Worm (Caenorhabditis elegans) whole organism, midembryonic: Measurements from ENCODE around the gene syd-9.

Source experiments
- flt-1 ChIP-seq: fragments of 200-800 bp; sonication (Bioruptor generic); IDR thresholded peaks from 2 replicates; pipeline ENCODE4 v1.3.6; 2022; ENCODE audit warnings: missing genetic modification characterization, missing compliant biosample characterization
- klf-2 ChIP-seq: fragments of 200-800 bp; sonication (Bioruptor generic); conservative IDR thresholded peaks from 2 replicates; pipeline ENCODE4 v1.3.6; 2022; ENCODE audit warnings: missing genetic modification reagents, missing genetic modification characterization, missing compliant biosample characterization

ce11 chrX:7230321-7230720, 12.4 kb downstream of the syd-9 start:
- TF ChIP-seq klf-2 (GFP tag; lab: Robert Waterston, UW) (no peak), flt-1 (GFP tag; lab: Robert Waterston, UW) (no peak)
